Fruit fly (Drosophila melanogaster): Measurements from ENCODE around the gene Gmd.

Gmd gene

dm6 chr2L:4998260-4998560 is 21.4 kb upstream of the Gmd start:
- TF ChIP-seq hth (optimal IDR thresholded peaks at IDR 0.05) (no peak), TFAM (GFP tag; optimal IDR thresholded peaks at IDR 0.05) (no peak), gem (tag; optimal IDR thresholded peaks at IDR 0.05) (no peak), Ptx1 (GFP tag; IDR thresholded peaks at IDR 0.05) (0 out of 2 replicates have a peak, but pooled peaks have one; percentile 5), pita (GFP tag; optimal IDR thresholded peaks at IDR 0.05) (no peak), Ssrp (tag; optimal IDR thresholded peaks at IDR 0.05) (peak; percentile 14), psq (GFP tag; optimal IDR thresholded peaks at IDR 0.05) (no peak), pzg (GFP tag; optimal IDR thresholded peaks at IDR 0.05) (no peak), hb (GFP tag; IDR thresholded peaks at IDR 0.05; ENCODE audit: partially characterized antibody) (no peak), ap (GFP tag; IDR thresholded peaks at IDR 0.05) (no peak), CG5180 (GFP tag; optimal IDR thresholded peaks at IDR 0.05) (no peak), BEAF-32 (GFP tag; optimal IDR thresholded peaks at IDR 0.05) (peak; percentile 19), CG15479 (GFP tag; optimal IDR thresholded peaks at IDR 0.05) (peak; percentile 77), CG17359 (tag; optimal IDR thresholded peaks at IDR 0.05) (no peak), Ets65A (GFP tag) (peak; percentile 80), tap (tag; optimal IDR thresholded peaks at IDR 0.05) (no peak)

DNA sequence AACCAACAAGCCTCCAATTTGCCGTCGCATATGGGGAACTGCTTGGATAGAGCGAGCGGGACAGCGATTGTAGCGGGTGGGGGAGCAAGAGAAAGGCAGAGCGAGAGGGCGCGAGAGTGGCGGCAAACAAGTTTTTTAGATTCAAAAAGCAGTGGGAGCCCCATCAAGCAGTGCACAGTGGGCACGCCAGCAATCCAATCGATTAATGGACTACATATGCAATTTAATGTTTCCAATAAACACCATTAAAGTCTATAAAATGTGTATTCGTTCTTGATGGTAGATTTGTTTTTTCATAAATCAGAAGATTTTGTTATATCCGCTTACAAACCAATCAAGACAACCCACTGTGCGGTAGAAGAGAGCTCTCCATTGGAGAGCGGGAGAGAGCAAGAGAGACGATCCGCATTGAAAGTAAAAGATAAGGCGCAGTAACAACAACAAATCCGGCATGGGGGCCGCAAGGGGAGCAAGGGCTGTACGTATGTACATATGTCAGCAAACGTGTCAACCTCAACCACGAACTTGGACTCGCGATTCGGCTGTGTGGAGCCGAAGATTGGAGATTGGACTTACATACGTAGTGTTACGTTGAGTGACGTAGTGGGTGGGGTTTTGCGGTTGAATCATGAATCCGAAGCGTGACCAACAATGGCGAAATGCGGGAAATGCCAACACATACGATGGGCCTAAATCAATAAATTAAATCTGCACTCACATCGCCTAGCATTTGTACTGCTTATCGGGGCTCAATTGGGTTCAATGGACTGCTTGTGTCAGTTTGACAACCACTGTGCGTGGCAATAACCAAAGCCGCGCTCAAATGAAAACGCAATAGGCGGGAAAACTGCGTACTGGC is 20.8 kb upstream of the Gmd start:
- TF ChIP-seq CG13775 (GFP tag; optimal IDR thresholded peaks at IDR 0.05), result peak; percentile 99
- peak; percentile 99 for TF ChIP-seq ro (GFP tag; IDR thresholded peaks at IDR 0.05)
- peak; percentile 99 for TF ChIP-seq jigr1 (GFP tag; IDR thresholded peaks at IDR 0.05)
- TF ChIP-seq CG14050 (GFP tag; IDR thresholded peaks at IDR 0.05), result peak; percentile 99
- peak; percentile 99 for TF ChIP-seq ap (GFP tag; IDR thresholded peaks at IDR 0.05)
- peak; percentile 98 for TF ChIP-seq dm (GFP tag; optimal IDR thresholded peaks at IDR 0.05)
- peak; percentile 99 for TF ChIP-seq NC2β (GFP tag; optimal IDR thresholded peaks at IDR 0.05)
- peak; percentile 99 for TF ChIP-seq NfI (GFP tag; optimal IDR thresholded peaks at IDR 0.05)
- TF ChIP-seq row (GFP tag; IDR thresholded peaks at IDR 0.05), result peak; percentile 99
- peak; percentile 99 for TF ChIP-seq chif (GFP tag; optimal IDR thresholded peaks at IDR 0.05)
- peak; percentile 99 for TF ChIP-seq CG7839 (tag; optimal IDR thresholded peaks at IDR 0.05)
- TF ChIP-seq CG7786 (GFP tag; optimal IDR thresholded peaks at IDR 0.05), result peak; percentile 99
- peak; percentile 98 for TF ChIP-seq ERR (GFP tag; optimal IDR thresholded peaks at IDR 0.05)
- TF ChIP-seq CG10321 (GFP tag; IDR thresholded peaks at IDR 0.05), result peak; percentile 92
- peak; percentile 99 for TF ChIP-seq da (GFP tag; optimal IDR thresholded peaks at IDR 0.05)
- TF ChIP-seq CG3847 (GFP tag; IDR thresholded peaks at IDR 0.05), result peak; percentile 99
- TF ChIP-seq CG8290 (GFP tag; optimal IDR thresholded peaks at IDR 0.05), result peak; percentile 99
- TF ChIP-seq CG8290 (tag; optimal IDR thresholded peaks at IDR 0.05), result peak; percentile 99 to 100
- peak; percentile 98 for TF ChIP-seq CG15601 (tag; optimal IDR thresholded peaks at IDR 0.05)
- TF ChIP-seq schlank (tag; optimal IDR thresholded peaks at IDR 0.05), result peak; percentile 96
- TF ChIP-seq CG11093 (GFP tag; IDR thresholded peaks at IDR 0.05), result peak; percentile 99
- TF ChIP-seq CG1792 (GFP tag; optimal IDR thresholded peaks at IDR 0.05), result peak; percentile 99
- TF ChIP-seq prd (optimal IDR thresholded peaks at IDR 0.05), result no peak
- TF ChIP-seq prd (GFP tag; IDR thresholded peaks at IDR 0.05), result peak; percentile 99
- TF ChIP-seq CG13624 (GFP tag; optimal IDR thresholded peaks at IDR 0.05), result peak; percentile 99
- no peak for TF ChIP-seq Sin3A (optimal IDR thresholded peaks at IDR 0.05)
- TF ChIP-seq corto (GFP tag; optimal IDR thresholded peaks at IDR 0.05), result peak; percentile 95
- TF ChIP-seq CG30431 (GFP tag; optimal IDR thresholded peaks at IDR 0.05), result peak; percentile 99
- peak; percentile 99 for TF ChIP-seq CG4424 (GFP tag; optimal IDR thresholded peaks at IDR 0.05)
- TF ChIP-seq CG11398 (GFP tag; optimal IDR thresholded peaks at IDR 0.05), result peak; percentile 99
- peak; percentile 99 for TF ChIP-seq CG11456 (GFP tag; IDR thresholded peaks at IDR 0.05)
- TF ChIP-seq chinmo (GFP tag; IDR thresholded peaks at IDR 0.05; ENCODE audit: partially characterized antibody), result no peak
- TF ChIP-seq dan (GFP tag; IDR thresholded peaks at IDR 0.05), result peak; percentile 97
- TF ChIP-seq CG18619 (GFP tag; optimal IDR thresholded peaks at IDR 0.05), result peak; percentile 98
- TF ChIP-seq NC2α (GFP tag; optimal IDR thresholded peaks at IDR 0.05), result peak; percentile 98
- peak; percentile 99 for TF ChIP-seq Ptx1 (GFP tag; IDR thresholded peaks at IDR 0.05)

Data from whole organism, embryonic.